Fruit fly (Drosophila melanogaster) whole organism, embryonic: ENCODE results near the gene Cpr11A.

Source experiments
- Adf1 ChIP-seq: fragments of 200-800 bp; sonication (Bioruptor generic); IDR thresholded peaks from 2 replicates; pipeline ENCODE4 v1.3.6; 2022; ENCODE audit warnings: missing biosample characterization, missing genetic modification characterization
- C15 ChIP-seq: fragments of 200-800 bp; sonication (Bioruptor generic); IDR thresholded peaks from 3 replicates; pipeline ENCODE4 v1.3.6; 2022; ENCODE audit warnings: missing biosample characterization, missing genetic modification characterization
- CG1024 ChIP-seq: fragments of 200-800 bp; sonication (Bioruptor generic); IDR thresholded peaks from 2 replicates; pipeline ENCODE4 v1.3.6; 2022; ENCODE audit warnings: missing biosample characterization, missing genetic modification characterization
- CG10321 ChIP-seq: fragments of 200-800 bp; sonication (Bioruptor generic); IDR thresholded peaks from 2 replicates; pipeline ENCODE4 v1.3.6; 2022; ENCODE audit warnings: missing biosample characterization, missing genetic modification characterization
- CG10366 ChIP-seq: fragments of 200-800 bp; sonication (Bioruptor generic); IDR thresholded peaks from 2 replicates; pipeline ENCODE4 v1.3.6; 2022; ENCODE audit warnings: missing biosample characterization, missing genetic modification characterization
- CG12219 ChIP-seq: fragments of 200-800 bp; sonication (Bioruptor generic); optimal IDR thresholded peaks from 3 replicates; lab custom pipeline; 2018; ENCODE audit warnings: missing biosample characterization, mild to moderate bottlenecking, missing genetic modification characterization
- CG12299 ChIP-seq: fragments of 200-800 bp; sonication (Bioruptor generic); optimal IDR thresholded peaks from 2 replicates; lab custom pipeline; 2018; ENCODE audit warnings: missing biosample characterization, mild to moderate bottlenecking, missing genetic modification characterization
- CG13624 ChIP-seq: fragments of 200-800 bp; sonication (Bioruptor generic); optimal IDR thresholded peaks from 2 replicates; lab custom pipeline; 2016; ENCODE audit warnings: missing biosample characterization, missing genetic modification characterization
- CG15269 ChIP-seq: fragments of 200-800 bp; sonication (Bioruptor generic); optimal IDR thresholded peaks from 2 replicates; lab custom pipeline; 2018; ENCODE audit warnings: missing biosample characterization, mild to moderate bottlenecking, missing genetic modification characterization, moderate library complexity
- CG1792 ChIP-seq: fragments of 200-800 bp; sonication (Bioruptor generic); optimal IDR thresholded peaks from 2 replicates; lab custom pipeline; 2016; ENCODE audit warnings: missing biosample characterization, missing genetic modification characterization
- CG18262 ChIP-seq: fragments of 200-800 bp; optimal IDR thresholded peaks from 3 replicates; lab custom pipeline; 2019; ENCODE audit warnings: missing biosample characterization, mild to moderate bottlenecking, missing genetic modification characterization, moderate library complexity
- CG32532 ChIP-seq: fragments of 200-800 bp; sonication (Bioruptor generic); IDR thresholded peaks from 2 replicates; pipeline ENCODE4 v1.3.6; 2022; ENCODE audit warnings: missing biosample characterization, missing genetic modification characterization
- CG34224 ChIP-seq: fragments of 200-800 bp; sonication (Bioruptor generic); IDR thresholded peaks from 3 replicates; pipeline ENCODE4 v1.3.6; 2022; ENCODE audit warnings: missing biosample characterization, missing genetic modification characterization; ENCODE audit not compliant: partially characterized antibody
- CG42726 ChIP-seq: fragments of 200-800 bp; sonication (Bioruptor generic); IDR thresholded peaks from 2 replicates; pipeline ENCODE4 v1.3.6; 2022; ENCODE audit warnings: missing biosample characterization, missing genetic modification characterization; ENCODE audit not compliant: partially characterized antibody
- CG6175 ChIP-seq: fragments of 200-800 bp; sonication (Bioruptor generic); IDR thresholded peaks from 3 replicates; pipeline ENCODE4 v1.3.6; 2022; ENCODE audit warnings: missing biosample characterization, missing genetic modification characterization
- CG8924 ChIP-seq: fragments of 200-800 bp; optimal IDR thresholded peaks from 3 replicates; lab custom pipeline; 2019; ENCODE audit warnings: missing biosample characterization, mild to moderate bottlenecking, missing genetic modification characterization, moderate library complexity
- CG9727 ChIP-seq: fragments of 200-800 bp; sonication (Bioruptor generic); optimal IDR thresholded peaks from 3 replicates; lab custom pipeline; 2017; ENCODE audit warnings: missing biosample characterization, mild to moderate bottlenecking, missing genetic modification characterization
- Camta ChIP-seq: fragments of 200-800 bp; sonication (Bioruptor generic); optimal IDR thresholded peaks from 2 replicates; lab custom pipeline; 2016; ENCODE audit warnings: missing biosample characterization, missing genetic modification characterization
- CkIIα-i1 ChIP-seq: fragments of 200-800 bp; sonication (Bioruptor generic); IDR thresholded peaks from 2 replicates; pipeline ENCODE4 v1.3.6; 2022; ENCODE audit warnings: missing biosample characterization, missing genetic modification characterization
- Dad ChIP-seq: fragments of 200-800 bp; sonication (Bioruptor generic); optimal IDR thresholded peaks from 3 replicates; lab custom pipeline; 2016; ENCODE audit warnings: missing biosample characterization, missing genetic modification characterization
- Deaf1 ChIP-seq: fragments of 200-800 bp; optimal IDR thresholded peaks from 3 replicates; lab custom pipeline; 2019; ENCODE audit warnings: missing biosample characterization, mild to moderate bottlenecking, missing genetic modification characterization, moderate library complexity
- HLH3B ChIP-seq: fragments of 200-800 bp; sonication (Bioruptor generic); IDR thresholded peaks from 2 replicates; pipeline ENCODE4 v1.3.6; 2022; ENCODE audit warnings: missing biosample characterization, missing genetic modification characterization
- HLHmδ ChIP-seq: fragments of 200-800 bp; sonication (Bioruptor generic); optimal IDR thresholded peaks from 2 replicates; lab custom pipeline; 2018; ENCODE audit warnings: missing biosample characterization, mild to moderate bottlenecking, missing genetic modification characterization, moderate library complexity
- Meics ChIP-seq: fragments of 200-800 bp; sonication (Bioruptor generic); optimal IDR thresholded peaks from 2 replicates; lab custom pipeline; 2017; ENCODE audit warnings: missing biosample characterization, mild to moderate bottlenecking, missing genetic modification characterization
- Mes4 ChIP-seq: fragments of 200-800 bp; sonication (Bioruptor generic); optimal IDR thresholded peaks from 2 replicates; lab custom pipeline; 2016; ENCODE audit warnings: missing biosample characterization, missing genetic modification characterization
- NFAT ChIP-seq: fragments of 200-800 bp; sonication (Bioruptor generic); IDR thresholded peaks from 2 replicates; pipeline ENCODE4 v1.3.6; 2022; ENCODE audit warnings: missing biosample characterization, missing genetic modification characterization
- NK7.1 ChIP-seq: fragments of 200-800 bp; sonication (Bioruptor generic); optimal IDR thresholded peaks from 3 replicates; lab custom pipeline; 2016; ENCODE audit warnings: missing biosample characterization, missing genetic modification characterization
- Neu2 ChIP-seq: fragments of 200-800 bp; sonication (Bioruptor generic); optimal IDR thresholded peaks from 3 replicates; lab custom pipeline; 2016; ENCODE audit warnings: missing biosample characterization, missing genetic modification characterization, borderline replicate concordance
- Nf-YC ChIP-seq: fragments of 200-800 bp; optimal IDR thresholded peaks from 3 replicates; lab custom pipeline; 2019; ENCODE audit warnings: missing biosample characterization, mild to moderate bottlenecking, missing genetic modification characterization, moderate library complexity
- Sin3A ChIP-seq: fragments of >200 bp; optimal IDR thresholded peaks from 2 replicates; lab custom pipeline; 2018
- bbx ChIP-seq: fragments of 200-800 bp; sonication (Bioruptor generic); IDR thresholded peaks from 2 replicates; pipeline ENCODE4 v1.3.6; 2022; ENCODE audit warnings: missing biosample characterization, missing genetic modification characterization; ENCODE audit not compliant: partially characterized antibody
- bigmax ChIP-seq: fragments of 200-800 bp; sonication (Bioruptor generic); optimal IDR thresholded peaks from 2 replicates; lab custom pipeline; 2018; ENCODE audit warnings: missing biosample characterization, mild to moderate bottlenecking, missing genetic modification characterization
- chm ChIP-seq: fragments of 200-800 bp; sonication (Bioruptor generic); IDR thresholded peaks from 2 replicates; pipeline ENCODE4 v1.3.6; 2022; ENCODE audit warnings: missing biosample characterization, missing genetic modification characterization
- dimm ChIP-seq: fragments of 200-800 bp; sonication (Bioruptor generic); IDR thresholded peaks from 2 replicates; pipeline ENCODE4 v1.3.6; 2022; ENCODE audit warnings: missing biosample characterization, missing genetic modification characterization
- fd3F ChIP-seq: fragments of 200-800 bp; sonication (Bioruptor generic); optimal IDR thresholded peaks from 2 replicates; lab custom pipeline; 2018; ENCODE audit warnings: missing biosample characterization, mild to moderate bottlenecking, missing genetic modification characterization, moderate library complexity
- fd64A ChIP-seq: fragments of 200-800 bp; sonication (Bioruptor generic); optimal IDR thresholded peaks from 3 replicates; lab custom pipeline; 2018; ENCODE audit warnings: missing biosample characterization, mild to moderate bottlenecking, missing genetic modification characterization
- fd96Cb ChIP-seq: fragments of 200-800 bp; sonication (Bioruptor generic); optimal IDR thresholded peaks from 2 replicates; lab custom pipeline; 2018; ENCODE audit warnings: missing biosample characterization, mild to moderate bottlenecking, missing genetic modification characterization, moderate library complexity
- gce ChIP-seq: fragments of 200-800 bp; sonication (Bioruptor generic); IDR thresholded peaks from 3 replicates; pipeline ENCODE4 v1.3.6; 2022; ENCODE audit warnings: missing biosample characterization, missing genetic modification characterization
- hb ChIP-seq: fragments of 200-800 bp; sonication (Bioruptor generic); IDR thresholded peaks from 3 replicates; pipeline ENCODE4 v1.3.6; 2022; ENCODE audit warnings: missing biosample characterization, missing genetic modification characterization; ENCODE audit not compliant: partially characterized antibody
- insv ChIP-seq, 2 experiments: fragments of 200-800 bp; sonication (Bioruptor generic); optimal IDR thresholded peaks; 3 replicates each; lab custom pipeline; 2016 to 2018; ENCODE audit warnings: missing biosample characterization in 2 of 2, missing genetic modification characterization in 2 of 2
- jigr1 ChIP-seq: fragments of 200-800 bp; sonication (Bioruptor generic); IDR thresholded peaks from 3 replicates; pipeline ENCODE4 v1.3.6; 2022; ENCODE audit warnings: missing biosample characterization, missing genetic modification characterization
- jing ChIP-seq: fragments of 200-800 bp; sonication (Bioruptor generic); optimal IDR thresholded peaks from 2 replicates; lab custom pipeline; 2018; ENCODE audit warnings: missing biosample characterization, mild to moderate bottlenecking, missing genetic modification characterization
- mirr ChIP-seq: fragments of 200-800 bp; sonication (Bioruptor generic); optimal IDR thresholded peaks from 3 replicates; lab custom pipeline; 2018; ENCODE audit warnings: missing biosample characterization, mild to moderate bottlenecking, missing genetic modification characterization
- pum ChIP-seq: fragments of 200-800 bp; sonication (Bioruptor generic); optimal IDR thresholded peaks from 2 replicates; lab custom pipeline; 2016; ENCODE audit warnings: missing biosample characterization, missing genetic modification characterization
- sima ChIP-seq: fragments of 200-800 bp; sonication (Bioruptor generic); optimal IDR thresholded peaks from 2 replicates; lab custom pipeline; 2016; ENCODE audit warnings: missing biosample characterization, missing genetic modification characterization
- tin ChIP-seq: fragments of 200-800 bp; sonication (Bioruptor generic); optimal IDR thresholded peaks from 3 replicates; lab custom pipeline; 2016; ENCODE audit warnings: missing biosample characterization, missing genetic modification characterization
- tna ChIP-seq: fragments of 200-800 bp; sonication (Bioruptor generic); IDR thresholded peaks from 2 replicates; pipeline ENCODE4 v1.3.6; 2022; ENCODE audit warnings: missing biosample characterization, missing genetic modification characterization; ENCODE audit not compliant: partially characterized antibody
- vnd ChIP-seq: fragments of 200-800 bp; sonication (Bioruptor generic); IDR thresholded peaks from 3 replicates; pipeline ENCODE4 v1.3.6; 2022; ENCODE audit warnings: missing biosample characterization, missing genetic modification characterization; ENCODE audit not compliant: partially characterized antibody
- zen ChIP-seq: fragments of 200-800 bp; sonication (Bioruptor generic); optimal IDR thresholded peaks from 3 replicates; lab custom pipeline; 2018; ENCODE audit warnings: missing biosample characterization, mild to moderate bottlenecking, missing genetic modification characterization, moderate library complexity
- zf30C ChIP-seq: fragments of 200-800 bp; sonication (Bioruptor generic); optimal IDR thresholded peaks from 3 replicates; lab custom pipeline; 2018; ENCODE audit warnings: missing biosample characterization, mild to moderate bottlenecking, missing genetic modification characterization
- zfh1 ChIP-seq: fragments of 200-800 bp; sonication (Bioruptor generic); IDR thresholded peaks from 3 replicates; pipeline ENCODE4 v1.3.6; 2022; ENCODE audit warnings: missing biosample characterization, missing genetic modification characterization

Gene Cpr11A

DNA sequence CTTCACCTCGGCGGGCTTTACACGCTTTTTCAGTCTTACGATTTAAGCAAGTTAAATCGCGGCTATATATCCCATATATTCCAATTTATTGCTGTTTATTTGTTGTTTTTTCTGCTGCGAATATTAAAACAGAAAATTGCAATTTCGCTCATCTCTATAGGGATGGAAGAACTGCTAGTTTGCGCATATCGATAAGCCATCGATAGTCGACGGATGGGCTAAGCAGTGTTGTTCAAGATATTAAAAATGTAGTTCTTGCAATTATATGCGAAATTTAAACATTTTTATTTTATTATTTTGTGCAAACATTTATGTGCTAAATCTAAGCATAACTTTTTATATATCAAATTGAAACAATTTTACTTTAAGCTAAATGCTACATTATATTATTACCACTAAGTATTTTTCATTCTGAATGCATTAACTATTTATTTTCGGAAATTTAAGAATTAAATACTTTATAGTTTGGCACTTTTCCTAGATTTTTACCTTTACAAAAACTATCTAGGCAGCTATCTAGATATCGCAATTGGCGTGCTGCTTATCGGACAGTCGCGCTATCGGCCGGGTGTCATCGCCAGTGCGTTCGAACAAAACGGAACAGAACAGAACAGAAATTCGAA lies 23.7 kb upstream of the Cpr11A start, which contains the start of the genes Rab40 and CG42258:
Gene Rab40, minus strand, starts transcription at position 177 of the 623 bp plus-strand sequence.
Gene CG42258, plus strand, starts transcription at position 593 of the 623 bp plus-strand sequence.
- TF ChIP-seq gce: no peak
- TF ChIP-seq fd64A (GFP tag; lab: Kevin White, UChicago): no peak
- TF ChIP-seq Neu2 (GFP tag; lab: Kevin White, UChicago): no peak
- TF ChIP-seq Sin3A (lab: Kevin White, UChicago): peak; percentile 75
- TF ChIP-seq HLHmδ: no peak
- no peak for TF ChIP-seq mirr (GFP tag; lab: Kevin White, UChicago)
- peak; percentile 24; the same call in 1 of the 2 replicates for TF ChIP-seq CG10366 (GFP tag; lab: Robert Waterston, UW)
- no peak for TF ChIP-seq jing (GFP tag; lab: Kevin White, UChicago)
- TF ChIP-seq CG1792 (GFP tag; lab: Kevin White, UChicago): no peak
- no peak for TF ChIP-seq CG10321 (GFP tag; lab: Robert Waterston, UW)
- peak; percentile 35 for TF ChIP-seq CG15269 (tag; lab: Kevin White, UChicago)
- TF ChIP-seq CG8924: peak; percentile 28
- no peak for TF ChIP-seq CG12299 (tag; lab: Kevin White, UChicago)
- peak; percentile 21 for TF ChIP-seq Dad (GFP tag; lab: Kevin White, UChicago)
- TF ChIP-seq hb (GFP tag; lab: Robert Waterston, UW): no peak
- no peak for TF ChIP-seq Mes4
- no peak for TF ChIP-seq fd3F (GFP tag; lab: Kevin White, UChicago)
- no peak for TF ChIP-seq CkIIα-i1
- TF ChIP-seq CG13624 (GFP tag; lab: Kevin White, UChicago): peak; percentile 61
- TF ChIP-seq CG6175 (GFP tag; lab: Robert Waterston, UW): no peak
- TF ChIP-seq NFAT (GFP tag; lab: Robert Waterston, UW): peak; percentile 45
- peak; percentile 36 for TF ChIP-seq Meics (GFP tag; lab: Kevin White, UChicago)
- peak; percentile 47 for TF ChIP-seq CG32532 (GFP tag; lab: Robert Waterston, UW)
- peak; percentile 55 for TF ChIP-seq tin (GFP tag; lab: Kevin White, UChicago)
- TF ChIP-seq bigmax: no peak
- no peak for TF ChIP-seq dimm (GFP tag; lab: Robert Waterston, UW)
- peak; percentile 31 for TF ChIP-seq Nf-YC (tag; lab: Kevin White, UChicago)
- TF ChIP-seq CG9727 (GFP tag; lab: Kevin White, UChicago): peak; percentile 63
- TF ChIP-seq Adf1 (GFP tag; lab: Robert Waterston, UW): no peak
- peak; percentile 47 for TF ChIP-seq bbx (GFP tag; lab: Robert Waterston, UW)
- TF ChIP-seq pum (GFP tag; lab: Kevin White, UChicago): peak; percentile 56
- no peak for TF ChIP-seq Deaf1 (tag; lab: Kevin White, UChicago)
- TF ChIP-seq zfh1 (GFP tag; lab: Robert Waterston, UW): peak; percentile 36; the same call in 1 of the 3 replicates
- TF ChIP-seq CG18262 (tag; lab: Kevin White, UChicago): peak; percentile 55
- TF ChIP-seq CG1024 (GFP tag; lab: Robert Waterston, UW): no peak
- no peak for TF ChIP-seq jigr1
- peak; percentile 53; the same call in 1 of the 3 replicates for TF ChIP-seq vnd
- TF ChIP-seq sima (GFP tag; lab: Kevin White, UChicago): no peak
- 0 out of 2 replicates have a peak, but pooled peaks have one; percentile 26 for TF ChIP-seq CG42726 (GFP tag; lab: Robert Waterston, UW)
- TF ChIP-seq Camta: peak; percentile 10
- no peak for TF ChIP-seq NK7.1 (GFP tag; lab: Kevin White, UChicago)
- no peak for TF ChIP-seq zen (tag; lab: Kevin White, UChicago)
- TF ChIP-seq chm (GFP tag; lab: Robert Waterston, UW): 0 out of 2 replicates have a peak, but pooled peaks have one; percentile 25
- TF ChIP-seq C15: no peak
- TF ChIP-seq tna (GFP tag; lab: Robert Waterston, UW): no peak
- no peak for TF ChIP-seq zf30C (GFP tag; lab: Kevin White, UChicago)
- no peak for TF ChIP-seq insv (GFP tag; optimal IDR thresholded peaks at IDR 0.05; lab: Kevin White, UChicago)
- peak; percentile 48 for TF ChIP-seq CG34224 (GFP tag; lab: Robert Waterston, UW)
- peak; percentile 21 for TF ChIP-seq fd96Cb
- no peak for TF ChIP-seq HLH3B (GFP tag; lab: Robert Waterston, UW)
- no peak for TF ChIP-seq CG12219 (GFP tag; lab: Kevin White, UChicago)
